Worm (Caenorhabditis elegans): ENCODE results near the gene B0334.4.

The B0334.4 gene

DNA sequence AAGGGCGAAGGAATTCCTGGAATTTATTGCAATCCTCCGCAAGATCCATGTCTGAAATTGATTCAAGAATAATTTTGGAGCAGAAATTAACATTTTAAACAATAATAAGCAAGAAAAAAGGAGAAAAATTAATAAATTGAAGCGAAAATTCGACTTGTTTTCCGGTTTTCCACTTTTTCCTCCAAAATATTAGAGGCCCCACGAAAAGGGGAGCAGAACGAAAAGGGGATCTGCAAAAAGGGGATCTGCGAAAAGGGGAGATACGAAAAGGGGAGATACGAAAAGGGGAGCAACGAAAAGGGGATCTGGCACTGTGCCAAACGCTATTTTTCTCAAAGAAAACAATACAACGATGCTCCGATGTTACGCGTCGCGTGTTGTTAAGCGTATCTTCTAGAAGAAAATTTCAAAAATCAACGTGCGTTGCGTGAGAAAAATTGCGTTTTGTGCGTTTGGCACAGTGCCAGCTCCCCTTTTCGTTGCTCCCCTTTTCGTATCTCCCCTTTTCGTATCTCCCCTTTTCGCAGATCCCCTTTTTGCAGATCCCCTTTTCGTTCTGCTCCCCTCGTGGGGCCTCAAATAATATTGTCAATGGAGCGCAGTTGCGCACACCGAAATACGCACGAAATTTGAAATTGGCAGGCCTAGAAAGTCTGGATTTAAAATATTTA lies 39.1 kb downstream of the B0334.4 start, which contains the start of gene Y62F5A.12 (continued):
- TF ChIP-seq K11D2.4 (GFP tag; IDR thresholded peaks at IDR 0.05) (peak; percentile 95), D2030.7 (GFP tag; IDR thresholded peaks at IDR 0.05) (peak; percentile 99), Y79H2A.3 (GFP tag; conservative IDR thresholded peaks at IDR 0.05) (peak; percentile 89), ekl-4 (GFP tag; IDR thresholded peaks at IDR 0.05) (peak; percentile 94), aptf-3 (GFP tag; IDR thresholded peaks at IDR 0.05) (peak; percentile 75; the same call in 1 of the 2 replicates), xnd-1 (tag; optimal IDR thresholded peaks at IDR 0.05) (peak; percentile 53), atf-7 (tag; optimal IDR thresholded peaks at IDR 0.05) (peak; percentile 38), lin-35 (GFP tag; optimal IDR thresholded peaks at IDR 0.05) (peak in 1 of 3 experiments; percentile 84), F33H1.4 (GFP tag; IDR thresholded peaks at IDR 0.05) (peak; percentile 80)

DNA sequence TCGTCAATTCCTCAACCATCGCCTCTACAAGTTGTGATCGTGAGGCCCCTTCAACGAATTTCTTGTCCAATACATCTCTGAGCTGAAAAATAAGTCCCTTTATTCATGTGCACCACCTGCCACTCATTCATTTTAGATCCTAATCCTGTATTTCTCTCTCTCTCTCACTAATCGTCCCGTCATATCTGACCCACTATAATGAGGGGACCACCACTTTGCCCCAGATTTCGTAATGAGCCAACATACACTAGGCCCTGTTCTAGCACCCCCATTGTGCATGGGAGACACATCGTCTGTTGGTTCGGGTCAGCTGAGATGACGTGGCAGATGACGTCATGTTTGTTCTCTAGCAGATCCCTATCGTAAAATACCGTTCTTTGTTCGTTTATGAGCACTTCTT lies 39.9 kb downstream of the B0334.4 start:
- TF ChIP-seq cebp-1 (GFP tag; IDR thresholded peaks at IDR 0.05), result no peak
- TF ChIP-seq cebp-1 (tag; optimal IDR thresholded peaks at IDR 0.05), result peak; percentile 40
- no peak for TF ChIP-seq madf-10 (tag; optimal IDR thresholded peaks at IDR 0.05)
- 0 out of 2 replicates have a peak, but pooled peaks have one; percentile 21 for TF ChIP-seq aptf-2 (GFP tag; conservative IDR thresholded peaks at IDR 0.05)
- 0 out of 2 replicates have a peak, but pooled peaks have one; percentile 52 for TF ChIP-seq lag-1 (GFP tag; IDR thresholded peaks at IDR 0.05)

DNA sequence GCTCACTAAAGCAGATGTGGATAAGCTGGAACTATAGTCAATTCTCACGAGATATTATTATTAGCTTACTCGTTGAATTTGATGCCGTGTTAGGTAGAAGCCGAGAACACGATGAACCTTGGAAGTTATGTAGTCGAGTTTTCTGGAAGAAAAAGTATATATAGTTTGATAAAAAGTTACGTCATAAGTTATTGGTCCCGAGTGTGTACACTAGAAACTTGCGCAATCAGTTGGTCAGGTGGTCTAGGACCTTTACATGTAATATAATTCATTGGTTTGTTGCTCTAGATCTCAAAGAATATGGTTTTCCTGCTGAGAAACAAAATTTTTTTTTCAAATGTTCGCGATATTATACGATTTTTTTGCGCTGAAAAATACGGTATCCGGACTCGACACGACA lies 40.4 kb downstream of the B0334.4 start:
- TF ChIP-seq ztf-26 (tag; optimal IDR thresholded peaks at IDR 0.05) (no peak), unc-62 (GFP tag; optimal IDR thresholded peaks at IDR 0.05) (no peak), madf-8 (GFP tag; conservative IDR thresholded peaks at IDR 0.05) (no peak), F55B11.4 (tag; optimal IDR thresholded peaks at IDR 0.05; ENCODE audit: borderline replicate concordance, insufficient read depth) (no peak)

DNA sequence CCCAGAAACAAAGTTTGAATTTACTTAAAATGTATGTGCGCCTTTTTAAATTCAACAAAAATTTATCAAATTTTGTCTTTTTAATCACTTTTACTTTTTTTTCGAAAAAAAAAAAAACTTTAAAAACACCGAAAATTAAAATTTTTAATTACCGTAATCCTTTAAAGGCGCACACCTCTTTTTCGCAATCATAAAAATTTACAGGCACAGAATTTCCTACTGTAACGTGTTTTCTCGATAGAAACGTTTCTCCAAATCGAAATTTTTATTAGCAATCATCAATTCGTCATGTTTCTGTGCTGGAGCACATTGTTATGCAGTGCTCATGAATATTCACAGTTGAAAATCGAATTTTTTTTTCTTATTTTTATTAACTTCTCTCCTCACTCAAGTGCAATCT lies 41.0 kb downstream of the B0334.4 start:
- TF ChIP-seq snpc-4 (GFP tag; optimal IDR thresholded peaks at IDR 0.05), result no peak
- no peak for TF ChIP-seq snpc-4 (tag; optimal IDR thresholded peaks at IDR 0.05)
- peak; percentile 72 for TF ChIP-seq xnd-1 (tag; optimal IDR thresholded peaks at IDR 0.05)
- TF ChIP-seq madf-6 (GFP tag; IDR thresholded peaks at IDR 0.05), result peak; percentile 92
- TF ChIP-seq F33H1.4 (GFP tag; IDR thresholded peaks at IDR 0.05), result peak; percentile 31; the same call in 1 of the 2 replicates
- no peak for TF ChIP-seq efl-1 (GFP tag; optimal IDR thresholded peaks at IDR 0.05)
- TF ChIP-seq madf-8 (GFP tag; conservative IDR thresholded peaks at IDR 0.05), result peak; percentile 93
- 0 out of 2 replicates have a peak, but pooled peaks have one; percentile 28 for TF ChIP-seq D2030.7 (GFP tag; IDR thresholded peaks at IDR 0.05)
- TF ChIP-seq lsl-1 (GFP tag; optimal IDR thresholded peaks at IDR 0.05), result peak; percentile 81

DNA sequence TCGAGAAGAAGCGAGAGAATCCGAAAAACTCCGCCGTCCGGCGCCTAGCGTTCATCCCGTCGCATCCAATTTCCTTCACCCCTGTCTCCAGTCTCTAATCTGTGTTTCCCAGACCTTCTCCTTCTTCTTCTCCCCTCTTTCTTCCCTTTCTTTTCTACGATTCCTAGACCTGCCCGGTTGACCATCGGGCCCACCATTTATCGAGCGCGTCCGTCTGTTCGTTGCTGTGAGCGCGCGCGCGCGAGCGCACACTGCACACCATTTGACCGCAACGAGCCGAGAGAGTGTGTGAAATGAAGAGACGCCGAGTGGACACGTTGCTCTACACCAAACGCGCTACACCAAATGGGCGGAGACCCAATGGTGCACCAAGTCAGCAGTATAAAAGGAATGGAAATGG lies 41.6 kb downstream of the B0334.4 start:
- TF ChIP-seq K12H6.12 (tag; optimal IDR thresholded peaks at IDR 0.05) (no peak), sea-2 (GFP tag; IDR thresholded peaks at IDR 0.05) (no peak), ekl-4 (GFP tag; IDR thresholded peaks at IDR 0.05) (peak; percentile 64), F33H1.4 (GFP tag; IDR thresholded peaks at IDR 0.05) (peak; percentile 79), egl-44 (GFP tag; IDR thresholded peaks at IDR 0.05) (no peak), Y79H2A.3 (GFP tag; conservative IDR thresholded peaks at IDR 0.05) (no peak), C17E4.6 (GFP tag; IDR thresholded peaks at IDR 0.05) (peak; percentile 78), aptf-3 (GFP tag; IDR thresholded peaks at IDR 0.05) (no peak), ceh-58 (GFP tag; IDR thresholded peaks at IDR 0.05) (0 out of 2 replicates have a peak, but pooled peaks have one; percentile 20), zfh-2 (GFP tag; conservative IDR thresholded peaks at IDR 0.05) (peak; percentile 85), F52B5.7 (tag; optimal IDR thresholded peaks at IDR 0.05) (no peak), lsy-27 (tag; optimal IDR thresholded peaks at IDR 0.05; ENCODE audit: borderline replicate concordance, insufficient read depth) (no peak), dpff-1 (tag; optimal IDR thresholded peaks at IDR 0.05) (no peak), attf-5 (GFP tag; optimal IDR thresholded peaks at IDR 0.05) (no peak), ceh-27 (GFP tag; optimal IDR thresholded peaks at IDR 0.05) (peak; percentile 6), F49E8.2 (tag; optimal IDR thresholded peaks at IDR 0.05; ENCODE audit: insufficient read depth) (no peak), lin-26 (GFP tag; IDR thresholded peaks at IDR 0.05) (no peak), rec-8 (tag; optimal IDR thresholded peaks at IDR 0.05) (no peak), nhr-27 (tag; optimal IDR thresholded peaks at IDR 0.05) (no peak), K11D2.4 (GFP tag; IDR thresholded peaks at IDR 0.05) (no peak), B0261.1 (tag; optimal IDR thresholded peaks at IDR 0.05) (no peak), snpc-4 (GFP tag; optimal IDR thresholded peaks at IDR 0.05) (no peak), snpc-4 (tag; optimal IDR thresholded peaks at IDR 0.05) (peak in 2 of 4 experiments; percentile 19 to 23)
